Fruit fly (Drosophila melanogaster) whole organism, embryonic: ENCODE results near the gene tw.
A peak's percentile ranks its signal among the peaks of the same experiment; 100 is the strongest.

Experiments
- ATbp ChIP-seq: fragments of 200-800 bp; sonication (Bioruptor generic); optimal IDR thresholded peaks from 2 replicates; lab custom pipeline; 2017; ENCODE audit warnings: missing biosample characterization, mild to moderate bottlenecking, missing genetic modification characterization, missing genetic modification reagents
- Antp ChIP-seq: fragments of 200-800 bp; sonication (Bioruptor generic); optimal IDR thresholded peaks from 3 replicates; lab custom pipeline; 2016; ENCODE audit warnings: missing biosample characterization, missing genetic modification characterization
- Bdp1 ChIP-seq: fragments of 200-800 bp; sonication (Bioruptor generic); optimal IDR thresholded peaks from 3 replicates; lab custom pipeline; 2016; ENCODE audit warnings: missing biosample characterization, missing genetic modification characterization
- Bgb ChIP-seq: fragments of 200-800 bp; sonication (Bioruptor generic); IDR thresholded peaks from 2 replicates; pipeline ENCODE4 v1.3.6; 2022; ENCODE audit warnings: missing biosample characterization, missing genetic modification characterization; ENCODE audit not compliant: partially characterized antibody
- CG11093 ChIP-seq: fragments of 200-800 bp; sonication (Bioruptor generic); IDR thresholded peaks from 3 replicates; pipeline ENCODE4 v1.3.6; 2022; ENCODE audit warnings: missing biosample characterization, missing genetic modification characterization
- CG11723 ChIP-seq: fragments of 200-800 bp; sonication (Bioruptor generic); optimal IDR thresholded peaks from 2 replicates; lab custom pipeline; 2017; ENCODE audit warnings: missing biosample characterization, mild to moderate bottlenecking, missing genetic modification characterization
- CG1529 ChIP-seq: fragments of 200-800 bp; sonication (Bioruptor generic); optimal IDR thresholded peaks from 3 replicates; lab custom pipeline; 2018; ENCODE audit warnings: missing biosample characterization, missing genetic modification characterization
- CG15479 ChIP-seq: fragments of 200-800 bp; sonication (Bioruptor generic); optimal IDR thresholded peaks from 3 replicates; lab custom pipeline; 2019; ENCODE audit warnings: missing biosample characterization, mild to moderate bottlenecking, missing genetic modification characterization, moderate library complexity
- CG2678 ChIP-seq: fragments of 200-800 bp; sonication (Bioruptor generic); optimal IDR thresholded peaks from 3 replicates; lab custom pipeline; 2019; ENCODE audit warnings: missing biosample characterization, mild to moderate bottlenecking, missing genetic modification characterization, moderate library complexity
- CG3407 ChIP-seq: fragments of 200-800 bp; sonication (Bioruptor generic); optimal IDR thresholded peaks from 2 replicates; lab custom pipeline; 2018; ENCODE audit warnings: missing biosample characterization, mild to moderate bottlenecking, missing genetic modification characterization
- CG4328 ChIP-seq: fragments of 200-800 bp; sonication (Bioruptor generic); optimal IDR thresholded peaks from 3 replicates; lab custom pipeline; 2017; ENCODE audit warnings: missing biosample characterization, missing genetic modification reagents, missing genetic modification characterization
- CG7987 ChIP-seq: fragments of 200-800 bp; sonication (Bioruptor generic); optimal IDR thresholded peaks from 2 replicates; lab custom pipeline; 2018; ENCODE audit warnings: missing biosample characterization, mild to moderate bottlenecking, missing genetic modification characterization, moderate library complexity
- CG8359 ChIP-seq: fragments of 200-800 bp; sonication (Bioruptor generic); optimal IDR thresholded peaks from 2 replicates; lab custom pipeline; 2017; ENCODE audit warnings: missing biosample characterization, mild to moderate bottlenecking, missing genetic modification characterization, borderline replicate concordance
- CG8765 ChIP-seq: fragments of 200-800 bp; sonication (Bioruptor generic); IDR thresholded peaks from 2 replicates; pipeline ENCODE4 v1.3.6; 2022; ENCODE audit warnings: missing biosample characterization, missing genetic modification characterization
- CG8944 ChIP-seq: fragments of 200-800 bp; sonication (Bioruptor generic); optimal IDR thresholded peaks from 3 replicates; lab custom pipeline; 2016; ENCODE audit warnings: missing biosample characterization, missing genetic modification characterization
- CG9932 ChIP-seq: fragments of 200-800 bp; sonication (Bioruptor generic); IDR thresholded peaks from 2 replicates; pipeline ENCODE4 v1.3.6; 2022; ENCODE audit warnings: missing biosample characterization, missing genetic modification characterization
- CoRest ChIP-seq: fragments of 200-800 bp; sonication (Bioruptor generic); optimal IDR thresholded peaks from 3 replicates; lab custom pipeline; 2018; ENCODE audit warnings: missing biosample characterization, mild to moderate bottlenecking, missing genetic modification characterization, moderate library complexity
- Dip3 ChIP-seq: fragments of 200-800 bp; sonication (Bioruptor generic); optimal IDR thresholded peaks from 3 replicates; lab custom pipeline; 2016; ENCODE audit warnings: missing biosample characterization, missing genetic modification characterization
- Elba2 ChIP-seq: fragments of 200-800 bp; sonication (Bioruptor generic); optimal IDR thresholded peaks from 3 replicates; lab custom pipeline; 2016; ENCODE audit warnings: missing biosample characterization, missing genetic modification characterization
- HLH4C ChIP-seq: fragments of 200-800 bp; sonication (Bioruptor generic); IDR thresholded peaks from 3 replicates; pipeline ENCODE4 v1.3.6; 2022; ENCODE audit warnings: missing biosample characterization, missing genetic modification characterization; ENCODE audit not compliant: partially characterized antibody
- Hey ChIP-seq: fragments of 200-800 bp; sonication (Bioruptor generic); optimal IDR thresholded peaks from 3 replicates; lab custom pipeline; 2018; ENCODE audit warnings: missing biosample characterization, mild to moderate bottlenecking, missing genetic modification characterization
- Hmx ChIP-seq: fragments of 200-800 bp; sonication (Bioruptor generic); optimal IDR thresholded peaks from 2 replicates; lab custom pipeline; 2016; ENCODE audit warnings: missing biosample characterization, missing genetic modification characterization
- NFAT ChIP-seq: fragments of 200-800 bp; sonication (Bioruptor generic); IDR thresholded peaks from 2 replicates; pipeline ENCODE4 v1.3.6; 2022; ENCODE audit warnings: missing biosample characterization, missing genetic modification characterization
- Rx ChIP-seq: fragments of 200-800 bp; sonication (Bioruptor generic); IDR thresholded peaks from 2 replicates; pipeline ENCODE4 v1.3.6; 2022; ENCODE audit warnings: missing biosample characterization, missing genetic modification characterization
- Spps ChIP-seq: fragments of 200-800 bp; sonication (Bioruptor generic); optimal IDR thresholded peaks from 2 replicates; lab custom pipeline; 2018; ENCODE audit warnings: missing biosample characterization, mild to moderate bottlenecking, missing genetic modification characterization
- Sry-β ChIP-seq: fragments of 200-800 bp; sonication (Bioruptor generic); optimal IDR thresholded peaks from 2 replicates; lab custom pipeline; 2018; ENCODE audit warnings: missing biosample characterization, mild to moderate bottlenecking, missing genetic modification characterization, moderate library complexity
- Ssrp ChIP-seq: fragments of 200-800 bp; sonication (Bioruptor generic); optimal IDR thresholded peaks from 2 replicates; lab custom pipeline; 2018; ENCODE audit warnings: missing biosample characterization, mild to moderate bottlenecking, missing genetic modification characterization, moderate library complexity
- br ChIP-seq: fragments of >200 bp; optimal IDR thresholded peaks from 2 replicates; lab custom pipeline; 2017
- bsh ChIP-seq, 2 experiments: fragments of 200-800 bp; sonication (Bioruptor generic); optimal IDR thresholded peaks; 2 replicates each; lab custom pipeline; 2017 to 2018; ENCODE audit warnings: mild to moderate bottlenecking in 2 of 2, missing biosample characterization in 2 of 2, missing genetic modification characterization in 2 of 2, moderate library complexity in 1 of 2
- crol ChIP-seq: fragments of 200-800 bp; sonication (Bioruptor generic); IDR thresholded peaks from 2 replicates; pipeline ENCODE4 v1.3.6; 2022; ENCODE audit warnings: missing biosample characterization, missing genetic modification characterization
- ewg ChIP-seq: fragments of 200-800 bp; sonication (Bioruptor generic); optimal IDR thresholded peaks from 3 replicates; lab custom pipeline; 2017; ENCODE audit warnings: mild to moderate bottlenecking, missing biosample characterization, missing genetic modification reagents, missing genetic modification characterization
- gem ChIP-seq: fragments of 200-800 bp; sonication (Bioruptor generic); optimal IDR thresholded peaks from 2 replicates; lab custom pipeline; 2019; ENCODE audit warnings: missing biosample characterization, mild to moderate bottlenecking, missing genetic modification characterization, moderate library complexity
- hbn ChIP-seq: fragments of 200-800 bp; sonication (Bioruptor generic); IDR thresholded peaks from 2 replicates; pipeline ENCODE4 v1.3.6; 2022; ENCODE audit warnings: missing biosample characterization, missing genetic modification characterization; ENCODE audit not compliant: partially characterized antibody
- kni ChIP-seq: fragments of 200-800 bp; sonication (Bioruptor generic); optimal IDR thresholded peaks from 3 replicates; lab custom pipeline; 2017; ENCODE audit warnings: mild to moderate bottlenecking, missing biosample characterization, missing genetic modification reagents, missing genetic modification characterization
- lmd ChIP-seq: fragments of 200-800 bp; sonication (Bioruptor generic); IDR thresholded peaks from 2 replicates; pipeline ENCODE4 v1.3.6; 2022; ENCODE audit warnings: missing biosample characterization, missing genetic modification characterization
- lov ChIP-seq, 2 experiments: fragments of 200-800 bp in 1 of 2; fragments of >200 bp in 1 of 2; sonication (Bioruptor generic) in 1 of 2; IDR thresholded peaks in 1 of 2; optimal IDR thresholded peaks in 1 of 2; 2 replicates in 1 of 2; 3 replicates in 1 of 2; pipeline versions ENCODE4 v1.3.6 to Lab custom; 2017 to 2022; ENCODE audit warnings: missing biosample characterization in 1 of 2, missing genetic modification characterization in 1 of 2
- nau ChIP-seq: fragments of 200-800 bp; sonication (Bioruptor generic); optimal IDR thresholded peaks from 3 replicates; lab custom pipeline; 2017; ENCODE audit warnings: missing biosample characterization, mild to moderate bottlenecking, missing genetic modification characterization, missing genetic modification reagents
- org-1 ChIP-seq: fragments of 200-800 bp; sonication (Bioruptor generic); optimal IDR thresholded peaks from 2 replicates; lab custom pipeline; 2017; ENCODE audit warnings: missing biosample characterization, missing genetic modification characterization
- ranshi ChIP-seq: fragments of 200-800 bp; sonication (Bioruptor generic); IDR thresholded peaks from 2 replicates; pipeline ENCODE4 v1.3.6; 2022; ENCODE audit warnings: missing biosample characterization, missing genetic modification characterization
- salm ChIP-seq: fragments of 200-800 bp; sonication (Bioruptor generic); optimal IDR thresholded peaks from 2 replicates; lab custom pipeline; 2018; ENCODE audit warnings: missing biosample characterization, mild to moderate bottlenecking, missing genetic modification characterization
- sc ChIP-seq, 3 experiments: fragments of >200 bp in 2 of 3; fragments of 200-800 bp in 1 of 3; sonication (Bioruptor generic) in 1 of 3; optimal IDR thresholded peaks; 2 replicates in 2 of 3; 3 replicates in 1 of 3; lab custom pipeline; 2017; ENCODE audit warnings: mild to moderate bottlenecking in 1 of 3, missing biosample characterization in 1 of 3, missing genetic modification characterization in 1 of 3, missing genetic modification reagents in 1 of 3
- sens ChIP-seq: fragments of 200-800 bp; sonication (Bioruptor generic); peaks from one replicate; lab custom pipeline; 2016; ENCODE audit warnings: missing biosample characterization, missing genetic modification characterization
- sna ChIP-seq: fragments of 200-800 bp; sonication (Bioruptor generic); IDR thresholded peaks from 2 replicates; pipeline ENCODE4 v1.3.6; 2022; ENCODE audit warnings: missing biosample characterization, missing genetic modification characterization; ENCODE audit not compliant: partially characterized antibody
- sqz ChIP-seq: fragments of 200-800 bp; sonication (Bioruptor generic); optimal IDR thresholded peaks from 3 replicates; lab custom pipeline; 2018; ENCODE audit warnings: missing biosample characterization, mild to moderate bottlenecking, missing genetic modification characterization
- tll ChIP-seq, 2 experiments: fragments of 200-800 bp in 1 of 2; fragments of >200 bp in 1 of 2; sonication (Bioruptor generic) in 1 of 2; optimal IDR thresholded peaks; 2 replicates each; lab custom pipeline; 2017 to 2019; ENCODE audit warnings: missing biosample characterization in 2 of 2, missing genetic modification characterization in 2 of 2, mild to moderate bottlenecking in 1 of 2, moderate library complexity in 1 of 2
- zen ChIP-seq: fragments of 200-800 bp; sonication (Bioruptor generic); optimal IDR thresholded peaks from 3 replicates; lab custom pipeline; 2018; ENCODE audit warnings: missing biosample characterization, mild to moderate bottlenecking, missing genetic modification characterization, moderate library complexity
- zf30C ChIP-seq: fragments of 200-800 bp; sonication (Bioruptor generic); optimal IDR thresholded peaks from 3 replicates; lab custom pipeline; 2018; ENCODE audit warnings: missing biosample characterization, mild to moderate bottlenecking, missing genetic modification characterization

tw gene

dm6 chrX:765039-765508 is 19.5 kb upstream of the tw start, which contains the start of gene RpL22 (continued):
- TF ChIP-seq sna (no peak), tll (GFP tag; optimal IDR thresholded peaks at IDR 0.05; lab: Kevin White, UChicago) (peak in 1 of 2 experiments; percentile 3), zen (tag; lab: Kevin White, UChicago) (peak; percentile 71), CG4328 (peak; percentile 85), sens (peak; percentile 98), sqz (GFP tag; lab: Kevin White, UChicago) (peak; percentile 93), ewg (GFP tag; lab: Kevin White, UChicago) (peak; percentile 94), CG8944 (GFP tag; lab: Kevin White, UChicago) (peak; percentile 75), Hey (tag; lab: Kevin White, UChicago) (peak; percentile 73), Spps (tag; lab: Kevin White, UChicago) (peak; percentile 50), Bdp1 (GFP tag; lab: Kevin White, UChicago) (peak; percentile 78), ATbp (GFP tag; lab: Kevin White, UChicago) (peak; percentile 90), CG2678 (tag; lab: Kevin White, UChicago) (peak; percentile 72), Antp (peak; percentile 75), org-1 (GFP tag; lab: Kevin White, UChicago) (peak; percentile 89), CG11723 (GFP tag; lab: Kevin White, UChicago) (peak; percentile 80), CG9932 (GFP tag; lab: Robert Waterston, UW) (peak; percentile 80), Rx (GFP tag; lab: Robert Waterston, UW) (peak; percentile 87), salm (tag; lab: Kevin White, UChicago) (peak; percentile 68), Ssrp (peak; percentile 36)
- TF ChIP-seq, all 482 proteins: peak for 436

- TF ChIP-seq CG15479 (GFP tag; lab: Kevin White, UChicago), result peak; percentile 84
- peak; percentile 17; the same call in 1 of the 2 replicates for TF ChIP-seq CG8765
- TF ChIP-seq nau, result no peak
- TF ChIP-seq zf30C (GFP tag; lab: Kevin White, UChicago), result peak; percentile 82
These were observed 18.5 kb upstream of the tw start for dm6 chrX:766094-766493.

- TF ChIP-seq lmd (GFP tag; lab: Robert Waterston, UW), result no peak
- peak; percentile 4 for TF ChIP-seq CG3407
- TF ChIP-seq lov (optimal IDR thresholded peaks at IDR 0.05; lab: Kevin White, UChicago), result no peak
- 0 out of 3 replicates have a peak, but pooled peaks have one; percentile 27 for TF ChIP-seq lov (GFP tag; IDR thresholded peaks at IDR 0.05; lab: Robert Waterston, UW)
- no peak for TF ChIP-seq sc (optimal IDR thresholded peaks at IDR 0.05; lab: Kevin White, UChicago)
- no peak for TF ChIP-seq sc (GFP tag; optimal IDR thresholded peaks at IDR 0.05; lab: Kevin White, UChicago)
- no peak for TF ChIP-seq hbn (GFP tag; lab: Robert Waterston, UW)
- no peak for TF ChIP-seq NFAT
- TF ChIP-seq ewg (GFP tag; lab: Kevin White, UChicago), result no peak
- peak; percentile 19 for TF ChIP-seq gem (tag; lab: Kevin White, UChicago)
- no peak for TF ChIP-seq ranshi (GFP tag; lab: Robert Waterston, UW)
- TF ChIP-seq br, result no peak
- no peak for TF ChIP-seq CG11093 (GFP tag; lab: Robert Waterston, UW)
- no peak for TF ChIP-seq bsh (GFP tag; optimal IDR thresholded peaks at IDR 0.05; lab: Kevin White, UChicago)
- TF ChIP-seq CG7987 (GFP tag; lab: Kevin White, UChicago), result peak; percentile 11
- TF ChIP-seq HLH4C (GFP tag; lab: Robert Waterston, UW), result no peak
- no peak for TF ChIP-seq kni (GFP tag; lab: Kevin White, UChicago)
- no peak for TF ChIP-seq CG1529
- no peak for TF ChIP-seq Bgb
- no peak for TF ChIP-seq Dip3 (GFP tag; lab: Kevin White, UChicago)
- no peak for TF ChIP-seq CG8359 (GFP tag; lab: Kevin White, UChicago)
- TF ChIP-seq crol (GFP tag; lab: Robert Waterston, UW), result peak; percentile 15; the same call in 1 of the 2 replicates
- TF ChIP-seq Sry-β (GFP tag; lab: Kevin White, UChicago), result no peak
- no peak for TF ChIP-seq Elba2 (GFP tag; lab: Kevin White, UChicago)
- no peak for TF ChIP-seq Hmx (GFP tag; lab: Kevin White, UChicago)
- TF ChIP-seq CoRest, result no peak
These were observed 16.6 kb upstream of the tw start for dm6 chrX:767928-768327.
